Worm (Caenorhabditis elegans) whole organism, L4 larva: ENCODE measurements around the gene F56C4.1.

ENCODE experiments used
- ceh-44 ChIP-seq: fragments of 200-800 bp; sonication (Bioruptor generic); IDR thresholded peaks from 2 replicates; pipeline ENCODE4 v1.3.6; 2022; ENCODE audit warnings: missing genetic modification reagents, missing genetic modification characterization, missing compliant biosample characterization
- ces-1 ChIP-seq: fragments of 150-350 bp; sonication (generic microtip); optimal IDR thresholded peaks from 4 replicates; lab custom pipeline; 2014; ENCODE audit warnings: missing biosample characterization, missing genetic modification reagents, missing genetic modification characterization
- egl-27 ChIP-seq: sonication (generic microtip); optimal IDR thresholded peaks from 3 replicates; lab custom pipeline; 2017; ENCODE audit warnings: missing biosample characterization, missing genetic modification reagents, missing genetic modification characterization
- fos-1 ChIP-seq: fragments of 150-350 bp; optimal IDR thresholded peaks from 2 replicates; lab custom pipeline; 2014; ENCODE audit warnings: missing biosample characterization, missing genetic modification characterization
- lin-13 ChIP-seq: fragments of 150-350 bp; optimal IDR thresholded peaks from 2 replicates; lab custom pipeline; 2014; ENCODE audit warnings: missing biosample characterization, missing genetic modification reagents, missing genetic modification characterization
- nhr-11 ChIP-seq: fragments of 150-350 bp; optimal IDR thresholded peaks from 2 replicates; lab custom pipeline; 2014; ENCODE audit warnings: missing biosample characterization, missing genetic modification characterization
- pha-4 ChIP-seq, 2 experiments: fragments of 150-350 bp in 1 of 2; fragments of 200-800 bp in 1 of 2; sonication (Bioruptor generic) in 1 of 2; IDR thresholded peaks in 1 of 2; optimal IDR thresholded peaks in 1 of 2; 2 replicates each; pipeline versions ENCODE4 v1.3.6 to Lab custom; 2014 to 2022; ENCODE audit warnings: missing genetic modification characterization in 2 of 2, missing genetic modification reagents in 2 of 2, missing biosample characterization in 1 of 2, missing compliant biosample characterization in 1 of 2

DNA sequence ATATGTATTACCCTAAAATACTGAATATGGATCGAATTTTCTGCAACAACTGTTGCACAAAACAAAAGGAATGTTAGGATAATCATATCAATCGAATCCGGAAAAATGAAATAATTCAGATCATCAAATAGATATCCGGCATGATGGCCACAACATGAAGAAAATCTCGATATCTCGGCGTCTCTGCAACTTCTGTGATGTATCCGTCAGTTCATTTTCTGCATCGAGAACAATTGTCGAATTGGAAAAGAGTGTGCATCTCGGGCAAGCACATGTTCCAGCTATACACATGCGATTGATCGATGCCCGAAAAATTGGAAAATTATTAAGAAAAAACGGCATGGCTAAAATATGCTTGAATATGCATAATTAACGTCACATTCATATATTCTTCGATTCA lies 49.0 kb downstream of the F56C4.1 start, which contains the start of the genes K08C7.6 and R102.1:
- TF ChIP-seq ceh-44 (GFP tag; lab: Robert Waterston, UW) (no peak), egl-27 (tag; lab: Kevin White, UChicago) (no peak), lin-13 (no peak), fos-1 (tag; lab: Kevin White, UChicago) (no peak), ces-1 (no peak), nhr-11 (no peak), pha-4 (GFP tag; IDR thresholded peaks at IDR 0.05; lab: Robert Waterston, UW) (no peak), pha-4 (tag; optimal IDR thresholded peaks at IDR 0.05; lab: Kevin White, UChicago) (no peak)
